Fruit fly (Drosophila melanogaster) whole organism, embryonic: ENCODE measurements around the gene CG7333.

Experiments
- Atf3 ChIP-seq: fragments of 200-800 bp; sonication (Bioruptor generic); optimal IDR thresholded peaks from 3 replicates; lab custom pipeline; 2016; ENCODE audit warnings: missing biosample characterization, missing genetic modification characterization
- B-H2 ChIP-seq: fragments of 200-800 bp; sonication (Bioruptor generic); optimal IDR thresholded peaks from 2 replicates; lab custom pipeline; 2018; ENCODE audit warnings: missing biosample characterization, mild to moderate bottlenecking, missing genetic modification characterization
- CG10147 ChIP-seq: fragments of 200-800 bp; sonication (Bioruptor generic); optimal IDR thresholded peaks from 2 replicates; lab custom pipeline; 2019; ENCODE audit warnings: missing biosample characterization, mild to moderate bottlenecking, missing genetic modification characterization, moderate library complexity
- CG10321 ChIP-seq: fragments of 200-800 bp; sonication (Bioruptor generic); IDR thresholded peaks from 2 replicates; pipeline ENCODE4 v1.3.6; 2022; ENCODE audit warnings: missing biosample characterization, missing genetic modification characterization
- CG10979 ChIP-seq: fragments of 200-800 bp; sonication (Bioruptor generic); optimal IDR thresholded peaks from 2 replicates; lab custom pipeline; 2018; ENCODE audit warnings: missing biosample characterization, mild to moderate bottlenecking, missing genetic modification characterization, moderate library complexity
- CG11695 ChIP-seq: fragments of 200-800 bp; sonication (Bioruptor generic); IDR thresholded peaks from 3 replicates; pipeline ENCODE4 v1.3.6; 2022; ENCODE audit warnings: missing biosample characterization, missing genetic modification characterization
- CG12104 ChIP-seq: fragments of 200-800 bp; sonication (Bioruptor generic); optimal IDR thresholded peaks from 3 replicates; lab custom pipeline; 2016; ENCODE audit warnings: missing biosample characterization, missing genetic modification characterization
- CG12236 ChIP-seq: fragments of 200-800 bp; sonication (Bioruptor generic); optimal IDR thresholded peaks from 2 replicates; lab custom pipeline; 2016; ENCODE audit warnings: missing biosample characterization, missing genetic modification characterization
- CG12769 ChIP-seq: fragments of 200-800 bp; sonication (Bioruptor generic); optimal IDR thresholded peaks from 2 replicates; lab custom pipeline; 2019; ENCODE audit warnings: missing biosample characterization, mild to moderate bottlenecking, missing genetic modification characterization, moderate library complexity
- CG13424 ChIP-seq: fragments of 200-800 bp; sonication (Bioruptor generic); optimal IDR thresholded peaks from 2 replicates; lab custom pipeline; 2019; ENCODE audit warnings: missing biosample characterization, mild to moderate bottlenecking, missing genetic modification characterization, moderate library complexity
- CG15601 ChIP-seq: fragments of 200-800 bp; sonication (Bioruptor generic); optimal IDR thresholded peaks from 3 replicates; lab custom pipeline; 2019; ENCODE audit warnings: missing biosample characterization, mild to moderate bottlenecking, missing genetic modification characterization, moderate library complexity
- CG17802 ChIP-seq: fragments of 200-800 bp; sonication (Bioruptor generic); optimal IDR thresholded peaks from 2 replicates; lab custom pipeline; 2018; ENCODE audit warnings: missing biosample characterization, mild to moderate bottlenecking, missing genetic modification characterization, moderate library complexity
- CG2129 ChIP-seq: fragments of 200-800 bp; sonication (Bioruptor generic); IDR thresholded peaks from 2 replicates; pipeline ENCODE4 v1.3.6; 2022; ENCODE audit warnings: missing biosample characterization, missing genetic modification characterization; ENCODE audit not compliant: partially characterized antibody
- CG31388 ChIP-seq: fragments of 200-800 bp; sonication (Bioruptor generic); optimal IDR thresholded peaks from 2 replicates; lab custom pipeline; 2016; ENCODE audit warnings: missing biosample characterization, missing genetic modification characterization
- CG4282 ChIP-seq: fragments of 200-800 bp; sonication (Bioruptor generic); optimal IDR thresholded peaks from 2 replicates; lab custom pipeline; 2016; ENCODE audit warnings: missing biosample characterization, missing genetic modification characterization
- CG4617 ChIP-seq: fragments of 200-800 bp; sonication (Bioruptor generic); optimal IDR thresholded peaks from 3 replicates; lab custom pipeline; 2016; ENCODE audit warnings: missing biosample characterization, missing genetic modification characterization, borderline replicate concordance
- CG6175 ChIP-seq: fragments of 200-800 bp; sonication (Bioruptor generic); IDR thresholded peaks from 3 replicates; pipeline ENCODE4 v1.3.6; 2022; ENCODE audit warnings: missing biosample characterization, missing genetic modification characterization
- CG7271 ChIP-seq: fragments of 200-800 bp; sonication (Bioruptor generic); optimal IDR thresholded peaks from 2 replicates; lab custom pipeline; 2018; ENCODE audit warnings: missing biosample characterization, mild to moderate bottlenecking, missing genetic modification characterization, moderate library complexity
- CG7839 ChIP-seq: fragments of 200-800 bp; sonication (Bioruptor generic); optimal IDR thresholded peaks from 3 replicates; lab custom pipeline; 2018; ENCODE audit warnings: missing biosample characterization, mild to moderate bottlenecking, missing genetic modification characterization, moderate library complexity
- CG8765 ChIP-seq: fragments of 200-800 bp; sonication (Bioruptor generic); IDR thresholded peaks from 2 replicates; pipeline ENCODE4 v1.3.6; 2022; ENCODE audit warnings: missing biosample characterization, missing genetic modification characterization
- Chrac-16 ChIP-seq: fragments of 200-800 bp; sonication (Bioruptor generic); optimal IDR thresholded peaks from 3 replicates; lab custom pipeline; 2016; ENCODE audit warnings: missing biosample characterization, missing genetic modification characterization
- Drgx ChIP-seq: fragments of 200-800 bp; sonication (Bioruptor generic); IDR thresholded peaks from 2 replicates; pipeline ENCODE4 v1.3.6; 2022; ENCODE audit warnings: missing biosample characterization, missing genetic modification characterization
- ERR ChIP-seq: fragments of 200-800 bp; sonication (Bioruptor generic); optimal IDR thresholded peaks from 2 replicates; lab custom pipeline; 2016; ENCODE audit warnings: missing biosample characterization, missing genetic modification characterization
- GATAe ChIP-seq: fragments of 200-800 bp; sonication (Bioruptor generic); conservative IDR thresholded peaks from 2 replicates; pipeline ENCODE4 v1.3.6; 2022; ENCODE audit warnings: missing biosample characterization, missing genetic modification characterization
- HmgZ ChIP-seq: fragments of 200-800 bp; sonication (Bioruptor generic); optimal IDR thresholded peaks from 2 replicates; lab custom pipeline; 2018; ENCODE audit warnings: missing biosample characterization, mild to moderate bottlenecking, missing genetic modification characterization
- Hr39 ChIP-seq: fragments of >200 bp; optimal IDR thresholded peaks from 2 replicates; lab custom pipeline; 2017
- Mes4 ChIP-seq: fragments of 200-800 bp; sonication (Bioruptor generic); optimal IDR thresholded peaks from 2 replicates; lab custom pipeline; 2016; ENCODE audit warnings: missing biosample characterization, missing genetic modification characterization
- NC2α ChIP-seq: fragments of 200-800 bp; sonication (Bioruptor generic); optimal IDR thresholded peaks from 2 replicates; lab custom pipeline; 2016; ENCODE audit warnings: missing biosample characterization, missing genetic modification characterization
- NC2β ChIP-seq: fragments of 200-800 bp; sonication (Bioruptor generic); optimal IDR thresholded peaks from 2 replicates; lab custom pipeline; 2016; ENCODE audit warnings: missing biosample characterization, missing genetic modification characterization
- Nf-YB ChIP-seq: fragments of 200-800 bp; sonication (Bioruptor generic); optimal IDR thresholded peaks from 3 replicates; lab custom pipeline; 2019; ENCODE audit warnings: missing biosample characterization, mild to moderate bottlenecking, missing genetic modification characterization, moderate library complexity
- Nf-YC ChIP-seq: fragments of 200-800 bp; optimal IDR thresholded peaks from 3 replicates; lab custom pipeline; 2019; ENCODE audit warnings: missing biosample characterization, mild to moderate bottlenecking, missing genetic modification characterization, moderate library complexity
- ab ChIP-seq: fragments of 200-800 bp; sonication (Bioruptor generic); optimal IDR thresholded peaks from 2 replicates; lab custom pipeline; 2016; ENCODE audit warnings: missing biosample characterization, missing genetic modification characterization
- ato ChIP-seq: fragments of 200-800 bp; sonication (Bioruptor generic); IDR thresholded peaks from 2 replicates; pipeline ENCODE4 v1.3.6; 2022; ENCODE audit warnings: missing biosample characterization, missing genetic modification characterization; ENCODE audit not compliant: partially characterized antibody
- bcd ChIP-seq: fragments of 200-800 bp; sonication (Bioruptor generic); optimal IDR thresholded peaks from 2 replicates; lab custom pipeline; 2017; ENCODE audit warnings: missing biosample characterization, mild to moderate bottlenecking, missing genetic modification characterization
- chif ChIP-seq, 2 experiments: fragments of 200-800 bp; sonication (Bioruptor generic); optimal IDR thresholded peaks; 3 replicates each; lab custom pipeline; 2016; ENCODE audit warnings: missing biosample characterization in 2 of 2, missing genetic modification characterization in 2 of 2
- chinmo ChIP-seq: fragments of 200-800 bp; sonication (Bioruptor generic); IDR thresholded peaks from 4 replicates; pipeline ENCODE4 v1.3.6; 2022; ENCODE audit warnings: missing biosample characterization, missing genetic modification characterization; ENCODE audit not compliant: partially characterized antibody
- ems ChIP-seq: fragments of 200-800 bp; sonication (Bioruptor generic); optimal IDR thresholded peaks from 3 replicates; lab custom pipeline; 2016; ENCODE audit warnings: missing biosample characterization, missing genetic modification characterization
- fru ChIP-seq: fragments of >200 bp; optimal IDR thresholded peaks from 2 replicates; lab custom pipeline; 2017
- gcm ChIP-seq: fragments of 200-800 bp; sonication (Bioruptor generic); optimal IDR thresholded peaks from 2 replicates; lab custom pipeline; 2019; ENCODE audit warnings: missing biosample characterization, mild to moderate bottlenecking, missing genetic modification characterization, moderate library complexity
- hth ChIP-seq: fragments of >200 bp; optimal IDR thresholded peaks from 2 replicates; lab custom pipeline; 2017; ENCODE audit warnings: inconsistent platforms
- jing ChIP-seq: fragments of 200-800 bp; sonication (Bioruptor generic); optimal IDR thresholded peaks from 2 replicates; lab custom pipeline; 2018; ENCODE audit warnings: missing biosample characterization, mild to moderate bottlenecking, missing genetic modification characterization
- lmd ChIP-seq: fragments of 200-800 bp; sonication (Bioruptor generic); IDR thresholded peaks from 2 replicates; pipeline ENCODE4 v1.3.6; 2022; ENCODE audit warnings: missing biosample characterization, missing genetic modification characterization
- onecut ChIP-seq: fragments of 200-800 bp; sonication (Bioruptor generic); IDR thresholded peaks from 2 replicates; pipeline ENCODE4 v1.3.6; 2022; ENCODE audit warnings: missing biosample characterization, missing genetic modification characterization
- sc ChIP-seq, 3 experiments: fragments of >200 bp in 2 of 3; fragments of 200-800 bp in 1 of 3; sonication (Bioruptor generic) in 1 of 3; optimal IDR thresholded peaks; 2 replicates in 2 of 3; 3 replicates in 1 of 3; lab custom pipeline; 2017; ENCODE audit warnings: mild to moderate bottlenecking in 1 of 3, missing biosample characterization in 1 of 3, missing genetic modification characterization in 1 of 3, missing genetic modification reagents in 1 of 3
- sna ChIP-seq: fragments of 200-800 bp; sonication (Bioruptor generic); IDR thresholded peaks from 2 replicates; pipeline ENCODE4 v1.3.6; 2022; ENCODE audit warnings: missing biosample characterization, missing genetic modification characterization; ENCODE audit not compliant: partially characterized antibody
- tin ChIP-seq: fragments of 200-800 bp; sonication (Bioruptor generic); optimal IDR thresholded peaks from 3 replicates; lab custom pipeline; 2016; ENCODE audit warnings: missing biosample characterization, missing genetic modification characterization
- trem ChIP-seq: fragments of 200-800 bp; optimal IDR thresholded peaks from 3 replicates; lab custom pipeline; 2019; ENCODE audit warnings: missing biosample characterization, mild to moderate bottlenecking, missing genetic modification characterization, moderate library complexity
- ttk ChIP-seq: fragments of 200-800 bp; sonication (Bioruptor generic); IDR thresholded peaks from 2 replicates; pipeline ENCODE4 v2.1.2; 2022; ENCODE audit warnings: missing biosample characterization, missing genetic modification characterization
- twi ChIP-seq: fragments of 200-800 bp; optimal IDR thresholded peaks from 2 replicates; lab custom pipeline; 2019; ENCODE audit warnings: missing biosample characterization, mild to moderate bottlenecking, missing genetic modification characterization, moderate library complexity
- zen ChIP-seq: fragments of 200-800 bp; sonication (Bioruptor generic); optimal IDR thresholded peaks from 3 replicates; lab custom pipeline; 2018; ENCODE audit warnings: missing biosample characterization, mild to moderate bottlenecking, missing genetic modification characterization, moderate library complexity

CG7333 gene

dm6 chr3R:19641498-19642065, 41.1 kb downstream of the CG7333 start (continued):
- TF ChIP-seq CG10321 (GFP tag; lab: Robert Waterston, UW): peak; percentile 61; the same call in 1 of the 2 replicates
- TF ChIP-seq Atf3: no peak
- peak; percentile 76 for TF ChIP-seq Nf-YB (GFP tag; lab: Kevin White, UChicago)
- no peak for TF ChIP-seq hth
- peak; percentile 71 for TF ChIP-seq zen (tag; lab: Kevin White, UChicago)
- peak; percentile 84 for TF ChIP-seq ttk (GFP tag; lab: Robert Waterston, UW)
- peak; percentile 19 for TF ChIP-seq CG17802
- peak; percentile 19 for TF ChIP-seq Mes4
- no peak for TF ChIP-seq Hr39 (lab: Kevin White, UChicago)
- peak; percentile 86 for TF ChIP-seq CG15601 (tag; lab: Kevin White, UChicago)
- TF ChIP-seq tin: peak; percentile 75
- TF ChIP-seq sna (GFP tag; lab: Robert Waterston, UW): no peak
- peak; percentile 74 for TF ChIP-seq GATAe (GFP tag; lab: Robert Waterston, UW)
- TF ChIP-seq CG12104: peak; percentile 83
- TF ChIP-seq CG11695 (GFP tag; lab: Robert Waterston, UW): peak; percentile 92
- no peak for TF ChIP-seq ato (GFP tag; lab: Robert Waterston, UW)
- peak; percentile 31 for TF ChIP-seq ERR (GFP tag; lab: Kevin White, UChicago)
- TF ChIP-seq CG12236 (GFP tag; lab: Kevin White, UChicago): peak; percentile 17
- TF ChIP-seq CG10979 (tag; lab: Kevin White, UChicago): peak; percentile 88
- TF ChIP-seq jing (GFP tag; lab: Kevin White, UChicago): peak; percentile 45
- peak; percentile 65 for TF ChIP-seq ems (GFP tag; lab: Kevin White, UChicago)
- peak; percentile 54 for TF ChIP-seq CG12769 (tag; lab: Kevin White, UChicago)
- TF ChIP-seq HmgZ (tag; lab: Kevin White, UChicago): peak; percentile 87
- TF ChIP-seq Chrac-16: peak; percentile 50
- peak; percentile 57; the same call in 1 of the 2 replicates for TF ChIP-seq CG8765 (GFP tag; lab: Robert Waterston, UW)
- TF ChIP-seq CG13424 (tag; lab: Kevin White, UChicago): peak; percentile 93
- peak; percentile 69; the same call in 2 of the 3 replicates for TF ChIP-seq CG6175 (GFP tag; lab: Robert Waterston, UW)
- TF ChIP-seq sc (optimal IDR thresholded peaks at IDR 0.05; lab: Kevin White, UChicago): no peak
- TF ChIP-seq sc (GFP tag; optimal IDR thresholded peaks at IDR 0.05; lab: Kevin White, UChicago): peak; percentile 50
- peak; percentile 64 for TF ChIP-seq CG7271
- TF ChIP-seq NC2β (GFP tag; lab: Kevin White, UChicago): peak; percentile 14
- peak; percentile 2 to 52 for TF ChIP-seq chif (GFP tag; optimal IDR thresholded peaks at IDR 0.05; lab: Kevin White, UChicago)
- no peak for TF ChIP-seq CG2129 (GFP tag; lab: Robert Waterston, UW)
- TF ChIP-seq B-H2: peak; percentile 74
- TF ChIP-seq gcm (GFP tag; lab: Kevin White, UChicago): peak; percentile 90
- TF ChIP-seq fru (lab: Kevin White, UChicago): no peak
- peak; percentile 82 for TF ChIP-seq lmd (GFP tag; lab: Robert Waterston, UW)
- TF ChIP-seq chinmo (GFP tag; lab: Robert Waterston, UW): no peak
- TF ChIP-seq CG7839 (tag; lab: Kevin White, UChicago): peak; percentile 89
- TF ChIP-seq CG31388 (GFP tag; lab: Kevin White, UChicago): peak; percentile 69
- TF ChIP-seq Nf-YC: peak; percentile 76
- peak; percentile 34 for TF ChIP-seq twi (tag; lab: Kevin White, UChicago)
- TF ChIP-seq Drgx (GFP tag; lab: Robert Waterston, UW): peak; percentile 91
- peak; percentile 6 for TF ChIP-seq CG4617 (GFP tag; lab: Kevin White, UChicago)
- peak; percentile 22 for TF ChIP-seq NC2α (GFP tag; lab: Kevin White, UChicago)
- no peak for TF ChIP-seq CG4282 (GFP tag; lab: Kevin White, UChicago)
- peak; percentile 83 for TF ChIP-seq CG10147
- no peak for TF ChIP-seq ab (GFP tag; lab: Kevin White, UChicago)
- peak; percentile 81 for TF ChIP-seq onecut (GFP tag; lab: Robert Waterston, UW)
- TF ChIP-seq bcd: peak; percentile 76
- TF ChIP-seq trem (tag; lab: Kevin White, UChicago): peak; percentile 85
